Fruit fly (Drosophila melanogaster): ENCODE results near the gene hay.
A peak's percentile ranks its signal among the peaks of the same experiment; 100 is the strongest.

Gene hay

dm6 chr3L:10660744-10661589 is 30.1 kb downstream of the hay start, which contains the start of the genes CG32066 and CG8003 (continued):
- no peak for TF ChIP-seq Nf-YA (GFP tag; IDR thresholded peaks at IDR 0.05)
- no peak for TF ChIP-seq CG32772 (GFP tag; IDR thresholded peaks at IDR 0.05)
- no peak; the same call in 1 of the 2 replicates for TF ChIP-seq lmd (GFP tag; IDR thresholded peaks at IDR 0.05)
- peak; percentile 32; the same call in 1 of the 2 replicates for TF ChIP-seq CG3847 (GFP tag; IDR thresholded peaks at IDR 0.05)
- TF ChIP-seq tup (GFP tag; optimal IDR thresholded peaks at IDR 0.05), result no peak
- TF ChIP-seq exex (tag; optimal IDR thresholded peaks at IDR 0.05), result peak; percentile 15
- TF ChIP-seq salm (tag; optimal IDR thresholded peaks at IDR 0.05), result peak; percentile 28
- TF ChIP-seq gce (GFP tag; IDR thresholded peaks at IDR 0.05), result no peak
- TF ChIP-seq chinmo (GFP tag; IDR thresholded peaks at IDR 0.05; ENCODE audit: partially characterized antibody), result peak; percentile 61; the same call in 2 of the 4 replicates
- TF ChIP-seq sug (tag; optimal IDR thresholded peaks at IDR 0.05), result peak; percentile 41
- no peak for TF ChIP-seq insv (GFP tag; optimal IDR thresholded peaks at IDR 0.05)
- no peak for TF ChIP-seq CG4282 (GFP tag; optimal IDR thresholded peaks at IDR 0.05)
- TF ChIP-seq CG11560 (tag; IDR thresholded peaks at IDR 0.05), result no peak
- no peak for TF ChIP-seq cad (GFP tag; optimal IDR thresholded peaks at IDR 0.05)
- TF ChIP-seq psq (GFP tag; optimal IDR thresholded peaks at IDR 0.05), result no peak
- no peak for TF ChIP-seq Ravus (GFP tag; IDR thresholded peaks at IDR 0.05)
- no peak for TF ChIP-seq Hsf (GFP tag; optimal IDR thresholded peaks at IDR 0.05)
- TF ChIP-seq cas (GFP tag; IDR thresholded peaks at IDR 0.05), result 0 out of 2 replicates have a peak, but pooled peaks have one; percentile 16
- TF ChIP-seq ERR (GFP tag; optimal IDR thresholded peaks at IDR 0.05), result no peak
- peak; percentile 80 for TF ChIP-seq ato (GFP tag; IDR thresholded peaks at IDR 0.05; ENCODE audit: partially characterized antibody)
- peak; percentile 57 for TF ChIP-seq CG15514 (GFP tag; optimal IDR thresholded peaks at IDR 0.05)
- TF ChIP-seq Dip3 (GFP tag; optimal IDR thresholded peaks at IDR 0.05), result no peak
- TF ChIP-seq bbx (GFP tag; IDR thresholded peaks at IDR 0.05; ENCODE audit: partially characterized antibody), result peak; percentile 98
- no peak for TF ChIP-seq corto (GFP tag; optimal IDR thresholded peaks at IDR 0.05)
- no peak for TF ChIP-seq fd64A (GFP tag; optimal IDR thresholded peaks at IDR 0.05)
- TF ChIP-seq Fer1 (GFP tag; optimal IDR thresholded peaks at IDR 0.05), result peak; percentile 68
- TF ChIP-seq CG42726 (GFP tag; IDR thresholded peaks at IDR 0.05; ENCODE audit: partially characterized antibody), result peak; percentile 81
- TF ChIP-seq Asciz (GFP tag; optimal IDR thresholded peaks at IDR 0.05), result peak; percentile 9
- peak; percentile 51; the same call in 2 of the 3 replicates for TF ChIP-seq zfh1 (GFP tag; IDR thresholded peaks at IDR 0.05)
- no peak for TF ChIP-seq CG15073 (GFP tag; optimal IDR thresholded peaks at IDR 0.05)
- TF ChIP-seq D19A (tag; optimal IDR thresholded peaks at IDR 0.05), result no peak
- TF ChIP-seq slbo (GFP tag; IDR thresholded peaks at IDR 0.05), result peak; percentile 44
- TF ChIP-seq kay (GFP tag; optimal IDR thresholded peaks at IDR 0.05), result no peak
- peak; percentile 13 for TF ChIP-seq CG8388 (GFP tag; optimal IDR thresholded peaks at IDR 0.05)
- TF ChIP-seq pb (GFP tag; optimal IDR thresholded peaks at IDR 0.05), result no peak
- TF ChIP-seq zf30C (GFP tag; optimal IDR thresholded peaks at IDR 0.05), result peak; percentile 12
- TF ChIP-seq Awh (GFP tag; IDR thresholded peaks at IDR 0.05), result no peak
- TF ChIP-seq CG11247 (GFP tag; IDR thresholded peaks at IDR 0.05), result no peak
- TF ChIP-seq sisA (GFP tag; IDR thresholded peaks at IDR 0.05), result no peak
- TF ChIP-seq MBD-R2 (GFP tag; IDR thresholded peaks at IDR 0.05), result peak; percentile 61
- TF ChIP-seq Hmr (GFP tag; optimal IDR thresholded peaks at IDR 0.05), result peak; percentile 16
- TF ChIP-seq ci (GFP tag; IDR thresholded peaks at IDR 0.05), result peak; percentile 62; the same call in 2 of the 3 replicates
- no peak for TF ChIP-seq CG12744 (GFP tag; optimal IDR thresholded peaks at IDR 0.05)
- no peak for TF ChIP-seq CG16863 (GFP tag; optimal IDR thresholded peaks at IDR 0.05)
- no peak for TF ChIP-seq lov (optimal IDR thresholded peaks at IDR 0.05)
- no peak for TF ChIP-seq lov (GFP tag; IDR thresholded peaks at IDR 0.05)
- peak; percentile 10 for TF ChIP-seq Max (GFP tag; optimal IDR thresholded peaks at IDR 0.05)
- peak; percentile 50 for TF ChIP-seq CG6765 (GFP tag; optimal IDR thresholded peaks at IDR 0.05)
- TF ChIP-seq CG17568 (GFP tag; optimal IDR thresholded peaks at IDR 0.05), result peak; percentile 61
- TF ChIP-seq CG10565 (GFP tag; optimal IDR thresholded peaks at IDR 0.05), result no peak
